Fruit fly (Drosophila melanogaster): ENCODE measurements around the gene CG10681.

The CG10681 gene

dm6 chr3L:12490418-12491035 is 10.8 kb upstream of the CG10681 start, which contains the start of gene CG10660 (continued):
- TF ChIP-seq CG3995 (GFP tag; optimal IDR thresholded peaks at IDR 0.05), result peak; percentile 31
- TF ChIP-seq Sry-β (GFP tag; optimal IDR thresholded peaks at IDR 0.05), result peak; percentile 37
- TF ChIP-seq CG8478 (optimal IDR thresholded peaks at IDR 0.05), result no peak
- TF ChIP-seq CG2116 (GFP tag; optimal IDR thresholded peaks at IDR 0.05), result peak; percentile 54
- TF ChIP-seq CG4328 (GFP tag; optimal IDR thresholded peaks at IDR 0.05), result peak; percentile 35
- peak; percentile 26 for TF ChIP-seq CG7271 (tag; optimal IDR thresholded peaks at IDR 0.05)
- peak; percentile 90 for TF ChIP-seq CG12769 (tag; optimal IDR thresholded peaks at IDR 0.05)
- TF ChIP-seq CG7745 (tag; optimal IDR thresholded peaks at IDR 0.05), result peak; percentile 12
- peak; percentile 79 for TF ChIP-seq ase (GFP tag; IDR thresholded peaks at IDR 0.05)
- peak; percentile 66 for TF ChIP-seq CG12942 (GFP tag; optimal IDR thresholded peaks at IDR 0.05)
- peak; percentile 87 for TF ChIP-seq CG17361 (GFP tag; IDR thresholded peaks at IDR 0.05)
- peak; percentile 89 for TF ChIP-seq ranshi (GFP tag; IDR thresholded peaks at IDR 0.05)
- TF ChIP-seq ems (GFP tag; optimal IDR thresholded peaks at IDR 0.05), result peak; percentile 61
- no peak for TF ChIP-seq CG8290 (GFP tag; optimal IDR thresholded peaks at IDR 0.05)
- TF ChIP-seq CG8290 (tag; optimal IDR thresholded peaks at IDR 0.05), result peak in 1 of 2 experiments; percentile 91
- peak; percentile 20 for TF ChIP-seq Hey (tag; optimal IDR thresholded peaks at IDR 0.05)
- TF ChIP-seq phol (tag; optimal IDR thresholded peaks at IDR 0.05), result peak; percentile 86
- TF ChIP-seq CG3726 (GFP tag; IDR thresholded peaks at IDR 0.05), result 0 out of 3 replicates have a peak, but pooled peaks have one; percentile 53
- no peak for TF ChIP-seq BEAF-32 (GFP tag; optimal IDR thresholded peaks at IDR 0.05)
- peak; percentile 85 for TF ChIP-seq Mad (GFP tag; optimal IDR thresholded peaks at IDR 0.05)
- peak; percentile 85 for TF ChIP-seq B-H1 (GFP tag; IDR thresholded peaks at IDR 0.05)
- peak; percentile 40; the same call in 1 of the 2 replicates for TF ChIP-seq CG4404 (GFP tag; IDR thresholded peaks at IDR 0.05)
- TF ChIP-seq cato (GFP tag; optimal IDR thresholded peaks at IDR 0.05; ENCODE audit: borderline replicate concordance), result peak; percentile 75
- peak; percentile 91 for TF ChIP-seq chm (GFP tag; IDR thresholded peaks at IDR 0.05)
- TF ChIP-seq pfk (GFP tag; optimal IDR thresholded peaks at IDR 0.05), result no peak
- TF ChIP-seq lov (optimal IDR thresholded peaks at IDR 0.05), result no peak
- peak; percentile 76; the same call in 1 of the 3 replicates for TF ChIP-seq lov (GFP tag; IDR thresholded peaks at IDR 0.05)
- peak; percentile 77 for TF ChIP-seq dmrt11E (tag; optimal IDR thresholded peaks at IDR 0.05)
- peak in 1 of 2 experiments; percentile 94 for TF ChIP-seq eve (GFP tag; optimal IDR thresholded peaks at IDR 0.05)
- peak; percentile 52 for TF ChIP-seq CG33557 (GFP tag; optimal IDR thresholded peaks at IDR 0.05)
- peak; percentile 91 for TF ChIP-seq CG10979 (tag; optimal IDR thresholded peaks at IDR 0.05)
- TF ChIP-seq Taf1 (GFP tag; IDR thresholded peaks at IDR 0.05), result peak; percentile 45; the same call in 1 of the 2 replicates
- peak; percentile 55 for TF ChIP-seq zfh2 (GFP tag; optimal IDR thresholded peaks at IDR 0.05)
- peak; percentile 73 for TF ChIP-seq Nf-YB (GFP tag; optimal IDR thresholded peaks at IDR 0.05)
- peak; percentile 63 for TF ChIP-seq CG8944 (GFP tag; optimal IDR thresholded peaks at IDR 0.05)
- peak; percentile 86 for TF ChIP-seq Meics (GFP tag; optimal IDR thresholded peaks at IDR 0.05)
- TF ChIP-seq Deaf1 (tag; optimal IDR thresholded peaks at IDR 0.05), result peak; percentile 80
- TF ChIP-seq sug (tag; optimal IDR thresholded peaks at IDR 0.05), result peak; percentile 67
- peak; percentile 64 for TF ChIP-seq CG7372 (GFP tag; IDR thresholded peaks at IDR 0.05)
- peak; percentile 60; the same call in 1 of the 2 replicates for TF ChIP-seq CG11085 (GFP tag; IDR thresholded peaks at IDR 0.05)
- TF ChIP-seq CG1024 (GFP tag; IDR thresholded peaks at IDR 0.05), result peak; percentile 86
- peak; percentile 70 for TF ChIP-seq tio (GFP tag; optimal IDR thresholded peaks at IDR 0.05)
- TF ChIP-seq gcm (GFP tag; optimal IDR thresholded peaks at IDR 0.05), result peak; percentile 89
- peak; percentile 94 for TF ChIP-seq CG7839 (tag; optimal IDR thresholded peaks at IDR 0.05)
- TF ChIP-seq zen2 (GFP tag; IDR thresholded peaks at IDR 0.05; ENCODE audit: partially characterized antibody), result no peak
- peak; percentile 91 for TF ChIP-seq Xrp1 (GFP tag; IDR thresholded peaks at IDR 0.05)
- peak; percentile 83 for TF ChIP-seq corto (GFP tag; optimal IDR thresholded peaks at IDR 0.05)
- peak; percentile 66 for TF ChIP-seq tup (GFP tag; optimal IDR thresholded peaks at IDR 0.05)
- peak; percentile 67 for TF ChIP-seq zen (tag; optimal IDR thresholded peaks at IDR 0.05)
- no peak for TF ChIP-seq fd102C (GFP tag; optimal IDR thresholded peaks at IDR 0.05)
